Fruit fly (Drosophila melanogaster): ENCODE results near the gene CG4686.
A peak's percentile ranks its signal among the peaks of the same experiment; 100 is the strongest.

CG4686 gene

dm6 chr3R:19890340-19890998 lies 26.2 kb downstream of the CG4686 start, which contains the start of gene CG4733 (continued):
- no peak for TF ChIP-seq Atf3 (GFP tag; optimal IDR thresholded peaks at IDR 0.05)
- TF ChIP-seq sqz (GFP tag; optimal IDR thresholded peaks at IDR 0.05), result no peak
- TF ChIP-seq CG1792 (GFP tag; optimal IDR thresholded peaks at IDR 0.05), result no peak
- TF ChIP-seq CG3407 (GFP tag; optimal IDR thresholded peaks at IDR 0.05), result no peak
- no peak for TF ChIP-seq CG17359 (tag; optimal IDR thresholded peaks at IDR 0.05)
- no peak for TF ChIP-seq D19A (tag; optimal IDR thresholded peaks at IDR 0.05)
- peak in 1 of 2 experiments; percentile 62 for TF ChIP-seq prd (optimal IDR thresholded peaks at IDR 0.05)
- TF ChIP-seq prd (GFP tag; IDR thresholded peaks at IDR 0.05), result no peak
- no peak for TF ChIP-seq CG10654 (GFP tag; optimal IDR thresholded peaks at IDR 0.05)
- TF ChIP-seq CG4617 (GFP tag; optimal IDR thresholded peaks at IDR 0.05; ENCODE audit: borderline replicate concordance), result no peak
- TF ChIP-seq Doc2 (GFP tag; IDR thresholded peaks at IDR 0.05), result no peak
- TF ChIP-seq tup (GFP tag; optimal IDR thresholded peaks at IDR 0.05), result no peak
- no peak for TF ChIP-seq CG11085 (GFP tag; IDR thresholded peaks at IDR 0.05)
- TF ChIP-seq CG11093 (GFP tag; IDR thresholded peaks at IDR 0.05), result no peak
- no peak for TF ChIP-seq ssp (GFP tag; IDR thresholded peaks at IDR 0.05)
- no peak for TF ChIP-seq D (optimal IDR thresholded peaks at IDR 0.05)
- TF ChIP-seq D (GFP tag; optimal IDR thresholded peaks at IDR 0.05), result no peak
- no peak for TF ChIP-seq caup (GFP tag; optimal IDR thresholded peaks at IDR 0.05; ENCODE audit: severe bottlenecking)
- TF ChIP-seq Camta (GFP tag; optimal IDR thresholded peaks at IDR 0.05), result no peak
- no peak for TF ChIP-seq pfk (GFP tag; optimal IDR thresholded peaks at IDR 0.05)
- no peak for TF ChIP-seq B-H2 (GFP tag; optimal IDR thresholded peaks at IDR 0.05)
- TF ChIP-seq CTCF (GFP tag; optimal IDR thresholded peaks at IDR 0.05), result no peak
- no peak for TF ChIP-seq CG17385 (GFP tag; optimal IDR thresholded peaks at IDR 0.05)
- no peak for TF ChIP-seq maf-S (GFP tag; optimal IDR thresholded peaks at IDR 0.05)
- no peak for TF ChIP-seq scrt (GFP tag; optimal IDR thresholded peaks at IDR 0.05)
- no peak for TF ChIP-seq nau (GFP tag; optimal IDR thresholded peaks at IDR 0.05)
- TF ChIP-seq CG31224 (GFP tag; IDR thresholded peaks at IDR 0.05), result no peak
- peak; percentile 3 for TF ChIP-seq CG12155 (GFP tag; optimal IDR thresholded peaks at IDR 0.05)
- TF ChIP-seq E2f1 (GFP tag; IDR thresholded peaks at IDR 0.05), result no peak
- no peak for TF ChIP-seq Dad (GFP tag; optimal IDR thresholded peaks at IDR 0.05)
- TF ChIP-seq CG3163 (GFP tag; optimal IDR thresholded peaks at IDR 0.05), result no peak
- TF ChIP-seq Hsf (GFP tag; optimal IDR thresholded peaks at IDR 0.05), result no peak
- TF ChIP-seq CG30403 (GFP tag; optimal IDR thresholded peaks at IDR 0.05), result peak; percentile 31
- TF ChIP-seq stwl (tag; optimal IDR thresholded peaks at IDR 0.05), result no peak
- no peak for TF ChIP-seq hb (GFP tag; IDR thresholded peaks at IDR 0.05; ENCODE audit: partially characterized antibody)
- no peak for TF ChIP-seq CG34376 (GFP tag; optimal IDR thresholded peaks at IDR 0.05)
- TF ChIP-seq Hey (tag; optimal IDR thresholded peaks at IDR 0.05), result no peak
- no peak for TF ChIP-seq Neu2 (GFP tag; optimal IDR thresholded peaks at IDR 0.05; ENCODE audit: borderline replicate concordance)
- TF ChIP-seq fd96Cb (tag; optimal IDR thresholded peaks at IDR 0.05), result no peak

dm6 chr3R:19891363-19891762 lies 27.1 kb downstream of the CG4686 start:
- TF ChIP-seq repo (GFP tag; optimal IDR thresholded peaks at IDR 0.05) (no peak), Med (GFP tag) (peak; percentile 50), ttk (GFP tag; IDR thresholded peaks at IDR 0.05) (0 out of 2 replicates have a peak, but pooled peaks have one; percentile 8), CG11696 (GFP tag; IDR thresholded peaks at IDR 0.05) (peak; percentile 84), slbo (GFP tag; IDR thresholded peaks at IDR 0.05) (peak; percentile 23; the same call in 1 of the 2 replicates), gem (tag; optimal IDR thresholded peaks at IDR 0.05) (peak; percentile 6), tio (GFP tag; optimal IDR thresholded peaks at IDR 0.05) (no peak), sob (GFP tag; IDR thresholded peaks at IDR 0.05) (0 out of 2 replicates have a peak, but pooled peaks have one; percentile 19), prd (optimal IDR thresholded peaks at IDR 0.05) (no peak), prd (GFP tag; IDR thresholded peaks at IDR 0.05) (0 out of 3 replicates have a peak, but pooled peaks have one; percentile 6), pfk (GFP tag; optimal IDR thresholded peaks at IDR 0.05) (peak; percentile 71), aop (GFP tag; IDR thresholded peaks at IDR 0.05) (no peak), Xbp1 (GFP tag; optimal IDR thresholded peaks at IDR 0.05) (peak; percentile 5), CG17385 (GFP tag; optimal IDR thresholded peaks at IDR 0.05) (no peak), Dref (GFP tag; IDR thresholded peaks at IDR 0.05) (no peak), H2.0 (GFP tag; IDR thresholded peaks at IDR 0.05) (peak; percentile 18; the same call in 1 of the 2 replicates), vvl (GFP tag; IDR thresholded peaks at IDR 0.05) (peak; percentile 43; the same call in 1 of the 2 replicates), Sox102F (GFP tag; optimal IDR thresholded peaks at IDR 0.05) (peak; percentile 8)

All from whole organism, embryonic.